Worm (Caenorhabditis elegans) whole organism, midembryonic: ENCODE data around the gene F10C1.23.

ENCODE experiments used
- T22C8.4 ChIP-seq: fragments of 200-800 bp; sonication (Bioruptor generic); IDR thresholded peaks from 2 replicates; pipeline ENCODE4 v1.3.6; 2022; ENCODE audit warnings: missing genetic modification characterization, missing compliant biosample characterization
- cog-1 ChIP-seq: sonication (generic microtip); optimal IDR thresholded peaks from 2 replicates; lab custom pipeline; 2016; ENCODE audit warnings: missing genetic modification characterization, missing compliant biosample characterization
- flt-1 ChIP-seq: fragments of 200-800 bp; sonication (Bioruptor generic); IDR thresholded peaks from 2 replicates; pipeline ENCODE4 v1.3.6; 2022; ENCODE audit warnings: missing genetic modification characterization, missing compliant biosample characterization
- klf-2 ChIP-seq: fragments of 200-800 bp; sonication (Bioruptor generic); conservative IDR thresholded peaks from 2 replicates; pipeline ENCODE4 v1.3.6; 2022; ENCODE audit warnings: missing genetic modification reagents, missing genetic modification characterization, missing compliant biosample characterization
- med-1 ChIP-seq: sonication (generic microtip); optimal IDR thresholded peaks from 2 replicates; lab custom pipeline; 2017; ENCODE audit warnings: missing genetic modification characterization, mild to moderate bottlenecking, missing compliant biosample characterization, antibody characterized with exemption, missing genetic modification reagents; ENCODE audit not compliant: insufficient read depth
- ref-1 ChIP-seq: fragments of 200-800 bp; sonication (Bioruptor generic); conservative IDR thresholded peaks from 2 replicates; pipeline ENCODE4 v1.3.6; 2022; ENCODE audit warnings: missing genetic modification reagents, missing genetic modification characterization, missing compliant biosample characterization
- tab-1 ChIP-seq: fragments of 200-800 bp; sonication (Bioruptor generic); IDR thresholded peaks from 2 replicates; pipeline ENCODE4 v1.3.6; 2022; ENCODE audit warnings: missing genetic modification characterization, missing compliant biosample characterization
- ztf-23 ChIP-seq: fragments of 200-800 bp; sonication (Bioruptor generic); IDR thresholded peaks from 2 replicates; pipeline ENCODE4 v1.3.6; 2022; ENCODE audit warnings: missing genetic modification reagents, missing genetic modification characterization, missing compliant biosample characterization
- ztf-29 ChIP-seq: fragments of 200-800 bp; sonication (Bioruptor generic); IDR thresholded peaks from 2 replicates; pipeline ENCODE4 v1.3.6; 2022; ENCODE audit warnings: missing genetic modification reagents, missing genetic modification characterization, missing compliant biosample characterization

F10C1.23 gene

ce11 chrII:5749733-5750238 lies 8.1 kb upstream of the F10C1.23 start, which contains the start of gene ifb-2:
Gene ifb-2 (plus strand): TSS chrII:5750188.
- no peak for TF ChIP-seq cog-1 (tag; lab: Kevin White, UChicago)
- TF ChIP-seq ref-1 (GFP tag; lab: Robert Waterston, UW) = no peak
- no peak for TF ChIP-seq flt-1
- TF ChIP-seq ztf-29 (GFP tag; lab: Robert Waterston, UW) = no peak
- TF ChIP-seq ztf-23 (GFP tag; lab: Robert Waterston, UW) = no peak
- no peak for TF ChIP-seq med-1
- TF ChIP-seq T22C8.4 (GFP tag; lab: Robert Waterston, UW) = no peak
- no peak for TF ChIP-seq klf-2
- TF ChIP-seq tab-1 = no peak

ce11 chrII:5751353-5751752 lies 6.5 kb upstream of the F10C1.23 start:
- TF ChIP-seq ztf-29 (GFP tag; lab: Robert Waterston, UW) (no peak), flt-1 (no peak), T22C8.4 (GFP tag; lab: Robert Waterston, UW) (no peak), med-1 (no peak), cog-1 (tag; lab: Kevin White, UChicago) (no peak), tab-1 (no peak), ztf-23 (GFP tag; lab: Robert Waterston, UW) (no peak), ref-1 (GFP tag; lab: Robert Waterston, UW) (no peak), klf-2 (no peak)

- TF ChIP-seq T22C8.4 (GFP tag; lab: Robert Waterston, UW) = no peak
- TF ChIP-seq ztf-23 (GFP tag; lab: Robert Waterston, UW) = no peak
- no peak for TF ChIP-seq klf-2
- no peak for TF ChIP-seq cog-1 (tag; lab: Kevin White, UChicago)
- no peak for TF ChIP-seq tab-1
- TF ChIP-seq ref-1 (GFP tag; lab: Robert Waterston, UW) = no peak
- TF ChIP-seq med-1 = no peak
- TF ChIP-seq ztf-29 (GFP tag; lab: Robert Waterston, UW) = no peak
- no peak for TF ChIP-seq flt-1
These were observed 3.7 kb upstream of the F10C1.23 start, which contains the start of gene F10C1.8 for ce11 chrII:5754168-5754567. Gene F10C1.8 (plus strand): TSS chrII:5754468.

ce11 chrII:5765318-5765717 lies 7.5 kb downstream of the F10C1.23 start, which contains the start of gene ifb-1:
Gene ifb-1 (plus strand): TSS chrII:5765618.
- TF ChIP-seq flt-1 = no peak
- TF ChIP-seq tab-1 = no peak
- TF ChIP-seq cog-1 (tag; lab: Kevin White, UChicago) = no peak
- no peak for TF ChIP-seq klf-2
- no peak for TF ChIP-seq T22C8.4 (GFP tag; lab: Robert Waterston, UW)
- no peak for TF ChIP-seq med-1
- TF ChIP-seq ztf-29 (GFP tag; lab: Robert Waterston, UW) = no peak

- no peak for TF ChIP-seq cog-1 (tag; lab: Kevin White, UChicago)
These were observed 10.5 kb downstream of the F10C1.23 start for ce11 chrII:5768274-5768820.

ce11 chrII:5772547-5773142 lies 14.8 kb downstream of the F10C1.23 start:
- peak; percentile 80 for TF ChIP-seq ztf-23 (GFP tag; lab: Robert Waterston, UW)
- no peak for TF ChIP-seq med-1
- TF ChIP-seq ref-1 (GFP tag; lab: Robert Waterston, UW) = 0 out of 2 replicates have a peak, but pooled peaks have one; percentile 39
- TF ChIP-seq klf-2 = no peak; the same call in 1 of the 2 replicates
- TF ChIP-seq cog-1 (tag; lab: Kevin White, UChicago) = peak; percentile 11
- peak; percentile 80; the same call in 1 of the 2 replicates for TF ChIP-seq flt-1
- peak; percentile 50; the same call in 1 of the 2 replicates for TF ChIP-seq ztf-29 (GFP tag; lab: Robert Waterston, UW)
- peak; percentile 41; the same call in 1 of the 2 replicates for TF ChIP-seq T22C8.4 (GFP tag; lab: Robert Waterston, UW)
- TF ChIP-seq tab-1 = peak; percentile 82

- TF ChIP-seq flt-1 (no peak), T22C8.4 (GFP tag; lab: Robert Waterston, UW) (no peak), tab-1 (no peak), klf-2 (no peak), med-1 (no peak), ztf-23 (GFP tag; lab: Robert Waterston, UW) (no peak), ref-1 (GFP tag; lab: Robert Waterston, UW) (no peak), ztf-29 (GFP tag; lab: Robert Waterston, UW) (no peak), cog-1 (tag; lab: Kevin White, UChicago) (no peak)
These were observed 16.3 kb downstream of the F10C1.23 start, which contains the start of the genes dmd-5 and F10C1.1 for ce11 chrII:5774120-5774519. Gene dmd-5 (minus strand): TSS chrII:5774220. Gene F10C1.1 (plus strand): TSS chrII:5774229.

- TF ChIP-seq tab-1 (no peak), med-1 (no peak), ref-1 (GFP tag; lab: Robert Waterston, UW) (no peak), T22C8.4 (GFP tag; lab: Robert Waterston, UW) (no peak), klf-2 (no peak), flt-1 (no peak), ztf-29 (GFP tag; lab: Robert Waterston, UW) (no peak)
These were observed 17.0 kb downstream of the F10C1.23 start for ce11 chrII:5774879-5775278.

ce11 chrII:5777372-5777771 lies 19.5 kb downstream of the F10C1.23 start:
- TF ChIP-seq ztf-23 (GFP tag; lab: Robert Waterston, UW) (no peak), T22C8.4 (GFP tag; lab: Robert Waterston, UW) (no peak), klf-2 (no peak), ztf-29 (GFP tag; lab: Robert Waterston, UW) (no peak), tab-1 (no peak), cog-1 (tag; lab: Kevin White, UChicago) (no peak), flt-1 (no peak), ref-1 (GFP tag; lab: Robert Waterston, UW) (no peak), med-1 (no peak)

- TF ChIP-seq klf-2 (no peak), cog-1 (tag; lab: Kevin White, UChicago) (no peak), med-1 (no peak), ref-1 (GFP tag; lab: Robert Waterston, UW) (no peak), T22C8.4 (GFP tag; lab: Robert Waterston, UW) (no peak), tab-1 (no peak), ztf-29 (GFP tag; lab: Robert Waterston, UW) (no peak)
These were observed 22.0 kb downstream of the F10C1.23 start for ce11 chrII:5779866-5780265.
